Fruit fly (Drosophila melanogaster) whole organism, embryonic: ENCODE measurements around the gene CSN5.

Experiments
- Bteb2 ChIP-seq: fragments of 200-800 bp; sonication (Bioruptor generic); optimal IDR thresholded peaks from 2 replicates; lab custom pipeline; 2016; ENCODE audit warnings: missing biosample characterization, missing genetic modification characterization
- CG10462 ChIP-seq: fragments of 200-800 bp; sonication (Bioruptor generic); optimal IDR thresholded peaks from 2 replicates; lab custom pipeline; 2016; ENCODE audit warnings: missing biosample characterization, missing genetic modification characterization
- CG10979 ChIP-seq: fragments of 200-800 bp; sonication (Bioruptor generic); optimal IDR thresholded peaks from 2 replicates; lab custom pipeline; 2018; ENCODE audit warnings: missing biosample characterization, mild to moderate bottlenecking, missing genetic modification characterization, moderate library complexity
- CG11398 ChIP-seq: fragments of 200-800 bp; sonication (Bioruptor generic); optimal IDR thresholded peaks from 2 replicates; lab custom pipeline; 2016; ENCODE audit warnings: missing biosample characterization, missing genetic modification characterization
- CG13296 ChIP-seq: fragments of 200-800 bp; sonication (Bioruptor generic); optimal IDR thresholded peaks from 3 replicates; lab custom pipeline; 2018; ENCODE audit warnings: missing biosample characterization, mild to moderate bottlenecking, missing genetic modification characterization
- CG14860 ChIP-seq: fragments of 200-800 bp; sonication (Bioruptor generic); IDR thresholded peaks from 3 replicates; pipeline ENCODE4 v1.3.6; 2022; ENCODE audit warnings: missing biosample characterization, missing genetic modification characterization; ENCODE audit not compliant: partially characterized antibody
- CG15011 ChIP-seq: fragments of 200-800 bp; sonication (Bioruptor generic); optimal IDR thresholded peaks from 3 replicates; lab custom pipeline; 2018; ENCODE audit warnings: missing biosample characterization, mild to moderate bottlenecking, missing genetic modification characterization
- CG15601 ChIP-seq: fragments of 200-800 bp; sonication (Bioruptor generic); optimal IDR thresholded peaks from 3 replicates; lab custom pipeline; 2019; ENCODE audit warnings: missing biosample characterization, mild to moderate bottlenecking, missing genetic modification characterization, moderate library complexity
- CG1603 ChIP-seq: fragments of 200-800 bp; sonication (Bioruptor generic); optimal IDR thresholded peaks from 2 replicates; lab custom pipeline; 2019; ENCODE audit warnings: missing biosample characterization, mild to moderate bottlenecking, missing genetic modification characterization, moderate library complexity
- CG16813 ChIP-seq: fragments of 200-800 bp; sonication (Bioruptor generic); IDR thresholded peaks from 3 replicates; pipeline ENCODE4 v1.3.6; 2022; ENCODE audit warnings: missing biosample characterization, missing genetic modification characterization; ENCODE audit not compliant: partially characterized antibody
- CG1832 ChIP-seq: fragments of 200-800 bp; sonication (Bioruptor generic); optimal IDR thresholded peaks from 2 replicates; lab custom pipeline; 2017; ENCODE audit warnings: missing biosample characterization, mild to moderate bottlenecking, missing genetic modification characterization, inconsistent platforms
- CG2712 ChIP-seq: fragments of 200-800 bp; optimal IDR thresholded peaks from 3 replicates; lab custom pipeline; 2019; ENCODE audit warnings: missing biosample characterization, mild to moderate bottlenecking, missing genetic modification characterization, moderate library complexity
- CG4404 ChIP-seq: fragments of 200-800 bp; sonication (Bioruptor generic); IDR thresholded peaks from 2 replicates; pipeline ENCODE4 v1.3.6; 2022; ENCODE audit warnings: missing biosample characterization, missing genetic modification characterization
- CG5180 ChIP-seq: fragments of 200-800 bp; sonication (Bioruptor generic); optimal IDR thresholded peaks from 3 replicates; lab custom pipeline; 2017; ENCODE audit warnings: missing biosample characterization, missing genetic modification characterization, mild to moderate bottlenecking, moderate library complexity, missing genetic modification reagents
- CG6654 ChIP-seq: fragments of 200-800 bp; sonication (Bioruptor generic); optimal IDR thresholded peaks from 2 replicates; lab custom pipeline; 2017; ENCODE audit warnings: missing biosample characterization, mild to moderate bottlenecking, missing genetic modification characterization
- CG6765 ChIP-seq: fragments of 200-800 bp; sonication (Bioruptor generic); optimal IDR thresholded peaks from 3 replicates; lab custom pipeline; 2017; ENCODE audit warnings: missing biosample characterization, mild to moderate bottlenecking, missing genetic modification characterization
- CG7556 ChIP-seq: fragments of 200-800 bp; sonication (Bioruptor generic); optimal IDR thresholded peaks from 2 replicates; lab custom pipeline; 2017; ENCODE audit warnings: missing biosample characterization, mild to moderate bottlenecking, missing genetic modification characterization
- CG8281 ChIP-seq: fragments of 200-800 bp; sonication (Bioruptor generic); optimal IDR thresholded peaks from 2 replicates; lab custom pipeline; 2018; ENCODE audit warnings: missing biosample characterization, mild to moderate bottlenecking, missing genetic modification characterization, moderate library complexity
- CG8478 ChIP-seq: fragments of >200 bp; optimal IDR thresholded peaks from 2 replicates; lab custom pipeline; 2018
- CG9817 ChIP-seq: fragments of 200-800 bp; sonication (Bioruptor generic); optimal IDR thresholded peaks from 2 replicates; lab custom pipeline; 2018; ENCODE audit warnings: missing biosample characterization, mild to moderate bottlenecking, missing genetic modification characterization, moderate library complexity
- CG9932 ChIP-seq: fragments of 200-800 bp; sonication (Bioruptor generic); IDR thresholded peaks from 2 replicates; pipeline ENCODE4 v1.3.6; 2022; ENCODE audit warnings: missing biosample characterization, missing genetic modification characterization
- D ChIP-seq, 2 experiments: fragments of 200-800 bp in 1 of 2; fragments of >200 bp in 1 of 2; sonication (Bioruptor generic) in 1 of 2; optimal IDR thresholded peaks; 2 replicates in 1 of 2; 3 replicates in 1 of 2; lab custom pipeline; 2017; ENCODE audit warnings: mild to moderate bottlenecking in 1 of 2, missing biosample characterization in 1 of 2, missing genetic modification characterization in 1 of 2, missing genetic modification reagents in 1 of 2
- Dip3 ChIP-seq: fragments of 200-800 bp; sonication (Bioruptor generic); optimal IDR thresholded peaks from 3 replicates; lab custom pipeline; 2016; ENCODE audit warnings: missing biosample characterization, missing genetic modification characterization
- E2f2 ChIP-seq: fragments of 200-800 bp; sonication (Bioruptor generic); IDR thresholded peaks from 2 replicates; pipeline ENCODE4 v1.3.6; 2022; ENCODE audit warnings: missing biosample characterization, missing genetic modification characterization
- Elba2 ChIP-seq: fragments of 200-800 bp; sonication (Bioruptor generic); optimal IDR thresholded peaks from 3 replicates; lab custom pipeline; 2016; ENCODE audit warnings: missing biosample characterization, missing genetic modification characterization
- Fer1 ChIP-seq: fragments of 200-800 bp; sonication (Bioruptor generic); optimal IDR thresholded peaks from 2 replicates; lab custom pipeline; 2017; ENCODE audit warnings: missing biosample characterization, mild to moderate bottlenecking, missing genetic modification characterization
- Gug ChIP-seq: fragments of 200-800 bp; sonication (Bioruptor generic); IDR thresholded peaks from 4 replicates; pipeline ENCODE4 v1.3.6; 2022; ENCODE audit warnings: missing biosample characterization, missing genetic modification characterization
- HHEX ChIP-seq: fragments of 200-800 bp; sonication (Bioruptor generic); optimal IDR thresholded peaks from 3 replicates; lab custom pipeline; 2017; ENCODE audit warnings: missing biosample characterization, mild to moderate bottlenecking, missing genetic modification characterization, missing genetic modification reagents
- HmgZ ChIP-seq: fragments of 200-800 bp; sonication (Bioruptor generic); optimal IDR thresholded peaks from 2 replicates; lab custom pipeline; 2018; ENCODE audit warnings: missing biosample characterization, mild to moderate bottlenecking, missing genetic modification characterization
- Kr ChIP-seq: fragments of 200-800 bp; sonication (Bioruptor generic); optimal IDR thresholded peaks from 2 replicates; lab custom pipeline; 2017; ENCODE audit warnings: missing biosample characterization, mild to moderate bottlenecking, missing genetic modification characterization
- Max ChIP-seq: fragments of 200-800 bp; sonication (Bioruptor generic); optimal IDR thresholded peaks from 2 replicates; lab custom pipeline; 2016; ENCODE audit warnings: missing biosample characterization, mild to moderate bottlenecking, missing genetic modification characterization
- Nf-YA ChIP-seq: fragments of 200-800 bp; sonication (Bioruptor generic); IDR thresholded peaks from 2 replicates; pipeline ENCODE4 v1.3.6; 2022; ENCODE audit warnings: missing biosample characterization, missing genetic modification characterization
- Side ChIP-seq: fragments of 200-800 bp; sonication (Bioruptor generic); optimal IDR thresholded peaks from 2 replicates; lab custom pipeline; 2016; ENCODE audit warnings: missing biosample characterization, missing genetic modification characterization
- YL-1 ChIP-seq: fragments of 200-800 bp; sonication (Bioruptor generic); optimal IDR thresholded peaks from 3 replicates; lab custom pipeline; 2017; ENCODE audit warnings: missing biosample characterization, mild to moderate bottlenecking, missing genetic modification characterization
- ac ChIP-seq: fragments of 200-800 bp; sonication (Bioruptor generic); optimal IDR thresholded peaks from 3 replicates; lab custom pipeline; 2017; ENCODE audit warnings: missing biosample characterization, mild to moderate bottlenecking, missing genetic modification characterization
- bcd ChIP-seq: fragments of 200-800 bp; sonication (Bioruptor generic); optimal IDR thresholded peaks from 2 replicates; lab custom pipeline; 2017; ENCODE audit warnings: missing biosample characterization, mild to moderate bottlenecking, missing genetic modification characterization
- dati ChIP-seq: fragments of 200-800 bp; sonication (Bioruptor generic); IDR thresholded peaks from 2 replicates; pipeline ENCODE4 v1.3.6; 2022; ENCODE audit warnings: missing biosample characterization, missing genetic modification characterization
- dmrt11E ChIP-seq: fragments of 200-800 bp; sonication (Bioruptor generic); optimal IDR thresholded peaks from 3 replicates; lab custom pipeline; 2018; ENCODE audit warnings: missing biosample characterization, mild to moderate bottlenecking, missing genetic modification characterization, moderate library complexity
- fd3F ChIP-seq: fragments of 200-800 bp; sonication (Bioruptor generic); optimal IDR thresholded peaks from 2 replicates; lab custom pipeline; 2018; ENCODE audit warnings: missing biosample characterization, mild to moderate bottlenecking, missing genetic modification characterization, moderate library complexity
- gcm ChIP-seq: fragments of 200-800 bp; sonication (Bioruptor generic); optimal IDR thresholded peaks from 2 replicates; lab custom pipeline; 2019; ENCODE audit warnings: missing biosample characterization, mild to moderate bottlenecking, missing genetic modification characterization, moderate library complexity
- gro ChIP-seq: fragments of 200-800 bp; sonication (Bioruptor generic); optimal IDR thresholded peaks from 2 replicates; lab custom pipeline; 2016; ENCODE audit warnings: missing biosample characterization, missing genetic modification characterization
- jing ChIP-seq: fragments of 200-800 bp; sonication (Bioruptor generic); optimal IDR thresholded peaks from 2 replicates; lab custom pipeline; 2018; ENCODE audit warnings: missing biosample characterization, mild to moderate bottlenecking, missing genetic modification characterization
- kay ChIP-seq: fragments of 200-800 bp; sonication (Bioruptor generic); optimal IDR thresholded peaks from 2 replicates; lab custom pipeline; 2016; ENCODE audit warnings: missing biosample characterization, missing genetic modification characterization
- knrl ChIP-seq: fragments of 200-800 bp; sonication (Bioruptor generic); IDR thresholded peaks from 3 replicates; pipeline ENCODE4 v1.3.6; 2022; ENCODE audit warnings: missing biosample characterization, missing genetic modification characterization; ENCODE audit not compliant: partially characterized antibody
- lbe ChIP-seq: fragments of 200-800 bp; sonication (Bioruptor generic); optimal IDR thresholded peaks from 2 replicates; lab custom pipeline; 2016; ENCODE audit warnings: missing biosample characterization, mild to moderate bottlenecking, missing genetic modification characterization
- mirr ChIP-seq: fragments of 200-800 bp; sonication (Bioruptor generic); optimal IDR thresholded peaks from 3 replicates; lab custom pipeline; 2018; ENCODE audit warnings: missing biosample characterization, mild to moderate bottlenecking, missing genetic modification characterization
- nerfin-2 ChIP-seq: fragments of 200-800 bp; sonication (Bioruptor generic); IDR thresholded peaks from 2 replicates; pipeline ENCODE4 v1.3.6; 2022; ENCODE audit warnings: missing biosample characterization, missing genetic modification characterization; ENCODE audit not compliant: partially characterized antibody
- pfk ChIP-seq: fragments of 200-800 bp; sonication (Bioruptor generic); optimal IDR thresholded peaks from 2 replicates; lab custom pipeline; 2018; ENCODE audit warnings: missing biosample characterization, mild to moderate bottlenecking, missing genetic modification characterization, moderate library complexity
- pita ChIP-seq: fragments of 200-800 bp; sonication (Bioruptor generic); optimal IDR thresholded peaks from 2 replicates; lab custom pipeline; 2017; ENCODE audit warnings: missing biosample characterization, mild to moderate bottlenecking, missing genetic modification characterization
- so ChIP-seq: fragments of 200-800 bp; sonication (Bioruptor generic); IDR thresholded peaks from 3 replicates; pipeline ENCODE4 v1.3.6; 2022; ENCODE audit warnings: missing biosample characterization, missing genetic modification characterization
- tin ChIP-seq: fragments of 200-800 bp; sonication (Bioruptor generic); optimal IDR thresholded peaks from 3 replicates; lab custom pipeline; 2016; ENCODE audit warnings: missing biosample characterization, missing genetic modification characterization

Gene CSN5

dm6 chr3R:16496209-16496608 lies 26.3 kb downstream of the CSN5 start (continued):
- TF ChIP-seq Max (GFP tag; lab: Kevin White, UChicago) (no peak), knrl (GFP tag; lab: Robert Waterston, UW) (no peak), CG8281 (tag; lab: Kevin White, UChicago) (peak; percentile 14), CG4404 (GFP tag; lab: Robert Waterston, UW) (no peak), CG6765 (GFP tag; lab: Kevin White, UChicago) (no peak), lbe (GFP tag; lab: Kevin White, UChicago) (no peak), nerfin-2 (GFP tag; lab: Robert Waterston, UW) (no peak), CG5180 (peak; percentile 59), Side (GFP tag; lab: Kevin White, UChicago) (no peak), Elba2 (GFP tag; lab: Kevin White, UChicago) (no peak), jing (GFP tag; lab: Kevin White, UChicago) (peak; percentile 55), Gug (no peak), kay (GFP tag; lab: Kevin White, UChicago) (no peak), tin (GFP tag; lab: Kevin White, UChicago) (no peak), CG1603 (tag; lab: Kevin White, UChicago) (no peak), bcd (GFP tag; lab: Kevin White, UChicago) (peak; percentile 11), gcm (GFP tag; lab: Kevin White, UChicago) (peak; percentile 58), mirr (GFP tag; lab: Kevin White, UChicago) (no peak), CG10979 (peak; percentile 70), dati (no peak), CG8478 (lab: Kevin White, UChicago) (no peak), CG15601 (tag; lab: Kevin White, UChicago) (peak; percentile 65), CG9817 (no peak), Bteb2 (GFP tag; lab: Kevin White, UChicago) (no peak), HHEX (GFP tag; lab: Kevin White, UChicago) (no peak), Nf-YA (GFP tag; lab: Robert Waterston, UW) (no peak), Dip3 (GFP tag; lab: Kevin White, UChicago) (no peak), Kr (GFP tag; lab: Kevin White, UChicago) (no peak), dmrt11E (no peak), so (GFP tag; lab: Robert Waterston, UW) (no peak), CG16813 (GFP tag; lab: Robert Waterston, UW) (no peak), CG7556 (GFP tag; lab: Kevin White, UChicago) (peak; percentile 52), YL-1 (GFP tag; lab: Kevin White, UChicago) (no peak), CG14860 (GFP tag; lab: Robert Waterston, UW) (no peak), CG10462 (no peak), D (optimal IDR thresholded peaks at IDR 0.05; lab: Kevin White, UChicago) (no peak), D (GFP tag; optimal IDR thresholded peaks at IDR 0.05; lab: Kevin White, UChicago) (peak; percentile 59), CG6654 (GFP tag; lab: Kevin White, UChicago) (no peak), fd3F (no peak), CG9932 (no peak), CG11398 (GFP tag; lab: Kevin White, UChicago) (no peak), pfk (no peak), E2f2 (GFP tag; lab: Robert Waterston, UW) (peak; percentile 39; the same call in 1 of the 2 replicates), HmgZ (no peak), CG13296 (GFP tag; lab: Kevin White, UChicago) (no peak), CG1832 (GFP tag; lab: Kevin White, UChicago) (no peak), pita (GFP tag; lab: Kevin White, UChicago) (no peak), CG15011 (GFP tag; lab: Kevin White, UChicago) (no peak), Fer1 (no peak), gro (GFP tag; lab: Kevin White, UChicago) (no peak), CG2712 (tag; lab: Kevin White, UChicago) (no peak), ac (GFP tag; lab: Kevin White, UChicago) (no peak)
